Worm (Caenorhabditis elegans): ENCODE measurements around the gene C13G3.12.

The C13G3.12 gene

ce11 chrV:11012419-11012818 is 10.3 kb downstream of the C13G3.12 start, which contains the start of gene C13G3.1:
Gene C13G3.1, minus strand, starts transcription at chrV:11012465.
- TF ChIP-seq tab-1 (GFP tag; IDR thresholded peaks at IDR 0.05) = no peak
- TF ChIP-seq ztf-29 (GFP tag; IDR thresholded peaks at IDR 0.05) = no peak
- TF ChIP-seq ztf-23 (GFP tag; IDR thresholded peaks at IDR 0.05) = no peak
- TF ChIP-seq cog-1 (tag; optimal IDR thresholded peaks at IDR 0.05) = no peak
- no peak for TF ChIP-seq med-1 (GFP tag; optimal IDR thresholded peaks at IDR 0.05; ENCODE audit: insufficient read depth)
- TF ChIP-seq klf-2 (GFP tag; conservative IDR thresholded peaks at IDR 0.05) = no peak
- TF ChIP-seq T22C8.4 (GFP tag; IDR thresholded peaks at IDR 0.05) = no peak
- TF ChIP-seq ref-1 (GFP tag; conservative IDR thresholded peaks at IDR 0.05) = no peak
- no peak for TF ChIP-seq flt-1 (GFP tag; IDR thresholded peaks at IDR 0.05)

ce11 chrV:11011807-11012206 is 10.9 kb downstream of the C13G3.12 start:
- no peak for TF ChIP-seq tab-1 (GFP tag; IDR thresholded peaks at IDR 0.05)
- TF ChIP-seq klf-2 (GFP tag; conservative IDR thresholded peaks at IDR 0.05) = no peak
- no peak for TF ChIP-seq ztf-29 (GFP tag; IDR thresholded peaks at IDR 0.05)
- TF ChIP-seq cog-1 (tag; optimal IDR thresholded peaks at IDR 0.05) = no peak
- TF ChIP-seq ref-1 (GFP tag; conservative IDR thresholded peaks at IDR 0.05) = no peak
- no peak for TF ChIP-seq T22C8.4 (GFP tag; IDR thresholded peaks at IDR 0.05)
- no peak for TF ChIP-seq med-1 (GFP tag; optimal IDR thresholded peaks at IDR 0.05; ENCODE audit: insufficient read depth)
- no peak for TF ChIP-seq flt-1 (GFP tag; IDR thresholded peaks at IDR 0.05)
- TF ChIP-seq ztf-23 (GFP tag; IDR thresholded peaks at IDR 0.05) = no peak

- no peak for TF ChIP-seq cog-1 (tag; optimal IDR thresholded peaks at IDR 0.05)
- TF ChIP-seq flt-1 (GFP tag; IDR thresholded peaks at IDR 0.05) = no peak
- TF ChIP-seq klf-2 (GFP tag; conservative IDR thresholded peaks at IDR 0.05) = no peak
- no peak for TF ChIP-seq med-1 (GFP tag; optimal IDR thresholded peaks at IDR 0.05; ENCODE audit: insufficient read depth)
Observed at ce11 chrV:11010768-11011167, 11.9 kb downstream of the C13G3.12 start.

- no peak for TF ChIP-seq ref-1 (GFP tag; conservative IDR thresholded peaks at IDR 0.05)
- no peak for TF ChIP-seq med-1 (GFP tag; optimal IDR thresholded peaks at IDR 0.05; ENCODE audit: insufficient read depth)
- no peak for TF ChIP-seq tab-1 (GFP tag; IDR thresholded peaks at IDR 0.05)
- TF ChIP-seq ztf-23 (GFP tag; IDR thresholded peaks at IDR 0.05) = no peak
- TF ChIP-seq flt-1 (GFP tag; IDR thresholded peaks at IDR 0.05) = no peak
- TF ChIP-seq T22C8.4 (GFP tag; IDR thresholded peaks at IDR 0.05) = no peak
- TF ChIP-seq cog-1 (tag; optimal IDR thresholded peaks at IDR 0.05) = no peak
- TF ChIP-seq ztf-29 (GFP tag; IDR thresholded peaks at IDR 0.05) = no peak
- no peak for TF ChIP-seq klf-2 (GFP tag; conservative IDR thresholded peaks at IDR 0.05)
Observed at ce11 chrV:11009124-11009524, 13.6 kb downstream of the C13G3.12 start.

ce11 chrV:11007651-11008050 is 15.1 kb downstream of the C13G3.12 start:
- no peak for TF ChIP-seq cog-1 (tag; optimal IDR thresholded peaks at IDR 0.05)
- no peak for TF ChIP-seq flt-1 (GFP tag; IDR thresholded peaks at IDR 0.05)
- no peak for TF ChIP-seq tab-1 (GFP tag; IDR thresholded peaks at IDR 0.05)
- TF ChIP-seq ref-1 (GFP tag; conservative IDR thresholded peaks at IDR 0.05) = no peak
- TF ChIP-seq ztf-29 (GFP tag; IDR thresholded peaks at IDR 0.05) = no peak
- TF ChIP-seq klf-2 (GFP tag; conservative IDR thresholded peaks at IDR 0.05) = no peak

ce11 chrV:11004094-11004493 is 18.6 kb downstream of the C13G3.12 start:
- no peak for TF ChIP-seq klf-2 (GFP tag; conservative IDR thresholded peaks at IDR 0.05)
- TF ChIP-seq cog-1 (tag; optimal IDR thresholded peaks at IDR 0.05) = no peak
- TF ChIP-seq med-1 (GFP tag; optimal IDR thresholded peaks at IDR 0.05; ENCODE audit: insufficient read depth) = no peak
- no peak for TF ChIP-seq tab-1 (GFP tag; IDR thresholded peaks at IDR 0.05)
- no peak for TF ChIP-seq T22C8.4 (GFP tag; IDR thresholded peaks at IDR 0.05)
- no peak for TF ChIP-seq ztf-29 (GFP tag; IDR thresholded peaks at IDR 0.05)
- no peak for TF ChIP-seq ref-1 (GFP tag; conservative IDR thresholded peaks at IDR 0.05)
- TF ChIP-seq flt-1 (GFP tag; IDR thresholded peaks at IDR 0.05) = no peak
- no peak for TF ChIP-seq ztf-23 (GFP tag; IDR thresholded peaks at IDR 0.05)

ce11 chrV:11002434-11002833 is 20.3 kb downstream of the C13G3.12 start, which contains the start of gene F53B7.4:
Gene F53B7.4, minus strand, starts transcription at chrV:11002534.
- TF ChIP-seq tab-1 (GFP tag; IDR thresholded peaks at IDR 0.05) = no peak
- TF ChIP-seq ref-1 (GFP tag; conservative IDR thresholded peaks at IDR 0.05) = no peak
- no peak for TF ChIP-seq klf-2 (GFP tag; conservative IDR thresholded peaks at IDR 0.05)

ce11 chrV:11000650-11001049 is 22.1 kb downstream of the C13G3.12 start, which contains the start of gene isy-1:
Gene isy-1, minus strand, starts transcription at chrV:11000699.
- no peak for TF ChIP-seq ref-1 (GFP tag; conservative IDR thresholded peaks at IDR 0.05)
- TF ChIP-seq flt-1 (GFP tag; IDR thresholded peaks at IDR 0.05) = no peak
- TF ChIP-seq cog-1 (tag; optimal IDR thresholded peaks at IDR 0.05) = no peak
- peak; percentile 82 for TF ChIP-seq ztf-23 (GFP tag; IDR thresholded peaks at IDR 0.05)
- TF ChIP-seq tab-1 (GFP tag; IDR thresholded peaks at IDR 0.05) = no peak

ce11 chrV:10998797-10999196 is 23.9 kb downstream of the C13G3.12 start, which contains the start of gene F53B7.7:
Gene F53B7.7, plus strand, starts transcription at chrV:10999097.
- TF ChIP-seq ref-1 (GFP tag; conservative IDR thresholded peaks at IDR 0.05) (no peak), ztf-29 (GFP tag; IDR thresholded peaks at IDR 0.05) (no peak)

- TF ChIP-seq flt-1 (GFP tag; IDR thresholded peaks at IDR 0.05) (no peak), klf-2 (GFP tag; conservative IDR thresholded peaks at IDR 0.05) (no peak), T22C8.4 (GFP tag; IDR thresholded peaks at IDR 0.05) (no peak), med-1 (GFP tag; optimal IDR thresholded peaks at IDR 0.05; ENCODE audit: insufficient read depth) (no peak), ztf-29 (GFP tag; IDR thresholded peaks at IDR 0.05) (no peak), ref-1 (GFP tag; conservative IDR thresholded peaks at IDR 0.05) (no peak), tab-1 (GFP tag; IDR thresholded peaks at IDR 0.05) (no peak), ztf-23 (GFP tag; IDR thresholded peaks at IDR 0.05) (no peak), cog-1 (tag; optimal IDR thresholded peaks at IDR 0.05) (no peak)
Observed at ce11 chrV:10991789-10992188, 30.9 kb downstream of the C13G3.12 start, which contains the start of gene frpr-9. Gene frpr-9, plus strand, starts transcription at chrV:10992089.

ce11 chrV:10981113-10981512 is 41.6 kb downstream of the C13G3.12 start, which contains the start of gene fig-1:
Gene fig-1, minus strand, starts transcription at chrV:10981213.
- TF ChIP-seq flt-1 (GFP tag; IDR thresholded peaks at IDR 0.05) (no peak), med-1 (GFP tag; optimal IDR thresholded peaks at IDR 0.05; ENCODE audit: insufficient read depth) (no peak), ref-1 (GFP tag; conservative IDR thresholded peaks at IDR 0.05) (no peak), ztf-29 (GFP tag; IDR thresholded peaks at IDR 0.05) (no peak), ztf-23 (GFP tag; IDR thresholded peaks at IDR 0.05) (no peak), cog-1 (tag; optimal IDR thresholded peaks at IDR 0.05) (no peak), klf-2 (GFP tag; conservative IDR thresholded peaks at IDR 0.05) (no peak), tab-1 (GFP tag; IDR thresholded peaks at IDR 0.05) (no peak), T22C8.4 (GFP tag; IDR thresholded peaks at IDR 0.05) (no peak)

Measured in whole organism, midembryonic.